Worm (Caenorhabditis elegans): ENCODE measurements around the gene ift-74.

ift-74 gene

ce11 chrII:6695388-6695787, 15.6 kb downstream of the ift-74 start, which contains the start of gene C18H9.5:
Gene C18H9.5 (minus strand): TSS chrII:6695566.
- no peak for TF ChIP-seq nhr-71 (tag; optimal IDR thresholded peaks at IDR 0.05)
- no peak for TF ChIP-seq ceh-63 (GFP tag; optimal IDR thresholded peaks at IDR 0.05)
- TF ChIP-seq fkh-8 (tag; optimal IDR thresholded peaks at IDR 0.05), result no peak
- no peak for TF ChIP-seq sup-37 (GFP tag; optimal IDR thresholded peaks at IDR 0.05)
- peak; percentile 5 for TF ChIP-seq nhr-20 (tag; optimal IDR thresholded peaks at IDR 0.05)
- TF ChIP-seq ets-5 (GFP tag; IDR thresholded peaks at IDR 0.05), result no peak
- TF ChIP-seq nhr-77 (tag; optimal IDR thresholded peaks at IDR 0.05), result no peak
- peak in 1 of 6 experiments; percentile 7 for TF ChIP-seq elt-3 (tag; optimal IDR thresholded peaks at IDR 0.05)
- TF ChIP-seq grh-1 (GFP tag; IDR thresholded peaks at IDR 0.05), result no peak
- no peak for TF ChIP-seq vab-15 (tag; optimal IDR thresholded peaks at IDR 0.05)

- no peak for TF ChIP-seq nhr-20 (tag; optimal IDR thresholded peaks at IDR 0.05)
- no peak for TF ChIP-seq swsn-7 (tag; optimal IDR thresholded peaks at IDR 0.05)
- no peak for TF ChIP-seq pag-3 (tag; optimal IDR thresholded peaks at IDR 0.05; ENCODE audit: borderline replicate concordance, insufficient read depth)
- TF ChIP-seq nhr-77 (tag; optimal IDR thresholded peaks at IDR 0.05), result no peak
- no peak for TF ChIP-seq ceh-90 (tag; optimal IDR thresholded peaks at IDR 0.05)
- no peak for TF ChIP-seq unc-86 (tag; optimal IDR thresholded peaks at IDR 0.05)
- TF ChIP-seq ceh-88 (GFP tag; IDR thresholded peaks at IDR 0.05), result no peak
- no peak for TF ChIP-seq nhr-85 (tag)
- TF ChIP-seq hpl-2 (GFP tag; optimal IDR thresholded peaks at IDR 0.05), result no peak
- TF ChIP-seq aly-2 (tag; optimal IDR thresholded peaks at IDR 0.05), result no peak
- TF ChIP-seq lin-13 (GFP tag; optimal IDR thresholded peaks at IDR 0.05), result no peak
These were observed 19.0 kb downstream of the ift-74 start, which contains the start of gene C18H9.1 for ce11 chrII:6698784-6699183. Gene C18H9.1 (plus strand): TSS chrII:6699084.

- TF ChIP-seq elt-2 (tag; optimal IDR thresholded peaks at IDR 0.05) (peak; percentile 86), pag-3 (tag; optimal IDR thresholded peaks at IDR 0.05; ENCODE audit: borderline replicate concordance, insufficient read depth) (no peak), sox-4 (tag; optimal IDR thresholded peaks at IDR 0.05) (no peak)
These were observed 21.7 kb downstream of the ift-74 start, which contains the start of gene C18H9.6 for ce11 chrII:6701497-6701896. Gene C18H9.6 (minus strand): TSS chrII:6701625.

DNA sequence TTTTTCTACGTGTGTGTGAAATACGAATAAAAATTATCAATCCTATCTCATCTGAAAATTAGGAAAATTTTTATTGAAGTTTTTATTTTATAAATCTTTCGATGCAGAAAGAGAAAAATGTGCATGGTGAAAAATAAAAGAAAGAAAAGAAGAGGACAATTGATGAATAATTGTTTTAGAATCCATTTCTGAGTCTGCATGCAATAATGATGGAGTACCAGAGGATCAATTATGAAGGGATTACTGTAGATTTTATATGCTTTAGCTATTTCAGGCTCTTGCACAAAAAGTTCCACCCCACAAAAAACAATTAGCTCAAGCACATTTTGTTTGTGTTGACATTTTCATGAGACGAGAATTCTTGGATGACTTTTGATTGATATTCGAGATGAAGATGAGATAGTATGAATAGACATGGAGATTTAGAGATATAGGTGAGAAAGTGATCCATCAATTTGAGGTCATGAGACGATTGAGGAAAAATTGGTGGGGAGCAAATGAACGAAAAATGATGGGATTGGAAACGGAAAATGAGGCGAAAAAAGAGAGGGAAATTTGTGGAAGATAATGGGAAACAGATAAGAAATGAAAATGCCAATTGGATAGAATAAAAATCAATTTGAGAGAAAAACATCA, 25.9 kb downstream of the ift-74 start, which contains the start of gene rpy-1:
rpy-1 (minus strand) TSS at position 51 of the 636 bp plus-strand sequence.
- TF ChIP-seq ceh-88 (GFP tag; IDR thresholded peaks at IDR 0.05), result no peak
- TF ChIP-seq nhr-11 (tag; optimal IDR thresholded peaks at IDR 0.05), result no peak
- peak; percentile 36 for TF ChIP-seq snu-23 (GFP tag; optimal IDR thresholded peaks at IDR 0.05)
- no peak for TF ChIP-seq vab-15 (tag; optimal IDR thresholded peaks at IDR 0.05)
- no peak for TF ChIP-seq nhr-47 (tag; optimal IDR thresholded peaks at IDR 0.05)
- peak; percentile 61 for TF ChIP-seq lin-39 (tag; optimal IDR thresholded peaks at IDR 0.05)
- TF ChIP-seq swsn-7 (tag; optimal IDR thresholded peaks at IDR 0.05), result no peak
- peak; percentile 21 for TF ChIP-seq nhr-20 (tag; optimal IDR thresholded peaks at IDR 0.05)
- TF ChIP-seq lin-14 (GFP tag; optimal IDR thresholded peaks at IDR 0.05), result peak; percentile 76
- no peak for TF ChIP-seq lir-3 (tag; optimal IDR thresholded peaks at IDR 0.05; ENCODE audit: poor library complexity)
- peak; percentile 58 for TF ChIP-seq dsc-1 (tag; optimal IDR thresholded peaks at IDR 0.05)
- TF ChIP-seq fkh-8 (tag; optimal IDR thresholded peaks at IDR 0.05), result no peak
- peak; percentile 36 to 51 for TF ChIP-seq lsy-2 (tag; optimal IDR thresholded peaks at IDR 0.05)
- no peak for TF ChIP-seq nhr-77 (tag; optimal IDR thresholded peaks at IDR 0.05)
- peak; percentile 9 for TF ChIP-seq blmp-1 (tag; optimal IDR thresholded peaks at IDR 0.05)
- TF ChIP-seq nhr-19 (GFP tag; conservative IDR thresholded peaks at IDR 0.05), result 0 out of 2 replicates have a peak, but pooled peaks have one; percentile 13
- TF ChIP-seq unc-86 (tag; optimal IDR thresholded peaks at IDR 0.05), result no peak
- peak; percentile 7 for TF ChIP-seq nhr-85 (tag)
- TF ChIP-seq ztf-4 (tag; optimal IDR thresholded peaks at IDR 0.05), result peak; percentile 22
- no peak for TF ChIP-seq nhr-76 (tag; optimal IDR thresholded peaks at IDR 0.05)
- TF ChIP-seq efl-1 (optimal IDR thresholded peaks at IDR 0.05), result no peak
- peak in 1 of 2 experiments; percentile 41 for TF ChIP-seq efl-1 (GFP tag; optimal IDR thresholded peaks at IDR 0.05 in 1 of 2)
- TF ChIP-seq nhr-84 (tag; optimal IDR thresholded peaks at IDR 0.05), result no peak
- TF ChIP-seq nhr-71 (tag; optimal IDR thresholded peaks at IDR 0.05), result peak; percentile 68
- TF ChIP-seq mab-9 (GFP tag; IDR thresholded peaks at IDR 0.05), result no peak
- TF ChIP-seq fos-1 (tag; optimal IDR thresholded peaks at IDR 0.05), result no peak
- no peak for TF ChIP-seq pax-3 (tag; optimal IDR thresholded peaks at IDR 0.05)
- TF ChIP-seq isw-1 (GFP tag; IDR thresholded peaks at IDR 0.05), result no peak
- no peak for TF ChIP-seq lin-35 (GFP tag; optimal IDR thresholded peaks at IDR 0.05)
- no peak for TF ChIP-seq zag-1 (tag; optimal IDR thresholded peaks at IDR 0.05)
- TF ChIP-seq rnt-1 (tag; optimal IDR thresholded peaks at IDR 0.05), result peak; percentile 60
- TF ChIP-seq alr-1 (tag; optimal IDR thresholded peaks at IDR 0.05; ENCODE audit: borderline replicate concordance), result no peak
- TF ChIP-seq fkh-10 (GFP tag; optimal IDR thresholded peaks at IDR 0.05), result no peak

All from whole organism, L1 larva.